Worm (Caenorhabditis elegans): ENCODE results near the gene ZK816.1.

The ZK816.1 gene

DNA sequence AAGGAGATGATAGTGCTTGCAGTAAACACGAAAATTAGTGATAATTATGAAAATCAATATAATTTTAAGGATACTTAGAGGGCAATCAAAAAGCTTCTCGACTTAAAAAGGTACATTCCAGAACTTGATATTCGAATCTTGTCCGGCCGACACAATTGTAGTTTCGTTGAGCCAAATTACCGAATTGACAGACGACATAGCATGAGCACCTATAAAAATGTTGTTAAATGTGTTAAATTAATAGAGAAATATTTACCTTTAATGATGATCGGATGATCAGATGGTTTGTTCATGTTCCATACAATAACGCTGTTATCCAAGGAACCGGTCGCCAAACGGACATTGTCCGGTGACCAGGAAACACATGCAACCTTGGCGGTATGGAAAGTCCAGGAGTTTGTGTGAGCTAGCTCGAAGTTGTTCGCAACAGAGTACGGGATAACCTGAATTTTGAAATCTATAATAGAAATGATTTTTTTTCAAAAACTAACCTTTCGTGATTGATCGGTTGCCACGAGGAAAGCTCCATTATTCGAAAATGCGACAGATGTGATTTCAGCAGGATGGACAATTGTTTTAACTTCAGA, 57.3 kb downstream of the ZK816.1 start (continued):
- TF ChIP-seq F22D6.2 (tag; optimal IDR thresholded peaks at IDR 0.05) (no peak), madf-8 (GFP tag; conservative IDR thresholded peaks at IDR 0.05) (no peak), nfyb-1 (GFP tag; IDR thresholded peaks at IDR 0.05) (peak; percentile 50; the same call in 1 of the 2 replicates), die-1 (tag; optimal IDR thresholded peaks at IDR 0.05) (no peak), D2030.7 (GFP tag; IDR thresholded peaks at IDR 0.05) (no peak), C06A6.2 (GFP tag; conservative IDR thresholded peaks at IDR 0.05) (0 out of 2 replicates have a peak, but pooled peaks have one; percentile 21), F39B2.1 (GFP tag; IDR thresholded peaks at IDR 0.05) (no peak), F52B5.7 (tag; optimal IDR thresholded peaks at IDR 0.05) (no peak), ama-1 (optimal IDR thresholded peaks at IDR 0.05) (no peak), ama-1 (GFP tag; optimal IDR thresholded peaks at IDR 0.05) (no peak), egl-44 (GFP tag; IDR thresholded peaks at IDR 0.05) (no peak), Y53G8AR.9 (GFP tag; conservative IDR thresholded peaks at IDR 0.05) (peak; percentile 92; the same call in 1 of the 2 replicates), ceh-58 (GFP tag; IDR thresholded peaks at IDR 0.05) (no peak), hsf-1 (GFP tag; IDR thresholded peaks at IDR 0.05) (0 out of 2 replicates have a peak, but pooled peaks have one; percentile 38), snpc-3.4 (tag; optimal IDR thresholded peaks at IDR 0.05) (no peak), attf-5 (GFP tag; optimal IDR thresholded peaks at IDR 0.05) (no peak), bed-2 (GFP tag; IDR thresholded peaks at IDR 0.05) (no peak), attf-3 (GFP tag; conservative IDR thresholded peaks at IDR 0.05) (no peak), T26A5.8 (tag; optimal IDR thresholded peaks at IDR 0.05) (no peak), hrde-1 (tag; optimal IDR thresholded peaks at IDR 0.05; ENCODE audit: borderline replicate concordance) (no peak), lag-1 (GFP tag; IDR thresholded peaks at IDR 0.05) (no peak), ZK185.1 (tag; optimal IDR thresholded peaks at IDR 0.05; ENCODE audit: poor library complexity, severe bottlenecking) (no peak), sdz-38 (tag; optimal IDR thresholded peaks at IDR 0.05) (no peak), him-1 (tag; optimal IDR thresholded peaks at IDR 0.05) (no peak), hlh-26 (GFP tag; conservative IDR thresholded peaks at IDR 0.05) (no peak), sptf-2 (GFP tag; optimal IDR thresholded peaks at IDR 0.05) (no peak), ceh-91 (GFP tag; IDR thresholded peaks at IDR 0.05) (no peak), lin-40 (tag; optimal IDR thresholded peaks at IDR 0.05) (no peak), nhr-120 (GFP tag; IDR thresholded peaks at IDR 0.05) (no peak), nhr-179 (tag; optimal IDR thresholded peaks at IDR 0.05) (no peak), unc-62 (GFP tag; optimal IDR thresholded peaks at IDR 0.05) (no peak), gei-17 (GFP tag; optimal IDR thresholded peaks at IDR 0.05) (peak; percentile 62), lsy-27 (tag; optimal IDR thresholded peaks at IDR 0.05; ENCODE audit: borderline replicate concordance, insufficient read depth) (no peak), C17E4.6 (GFP tag; IDR thresholded peaks at IDR 0.05) (no peak), madf-10 (tag; optimal IDR thresholded peaks at IDR 0.05) (peak; percentile 49), rpc-1 (optimal IDR thresholded peaks at IDR 0.05) (no peak), rpc-1 (tag; optimal IDR thresholded peaks at IDR 0.05) (no peak), nfya-1 (tag; optimal IDR thresholded peaks at IDR 0.05; ENCODE audit: borderline replicate concordance, insufficient read depth) (no peak), F55B11.4 (tag; optimal IDR thresholded peaks at IDR 0.05; ENCODE audit: borderline replicate concordance, insufficient read depth) (no peak), zim-3 (tag; optimal IDR thresholded peaks at IDR 0.05) (no peak), let-526 (GFP tag; IDR thresholded peaks at IDR 0.05) (no peak), zfh-2 (GFP tag; conservative IDR thresholded peaks at IDR 0.05) (no peak), ekl-4 (GFP tag; IDR thresholded peaks at IDR 0.05) (0 out of 2 replicates have a peak, but pooled peaks have one; percentile 25), ztf-6 (GFP tag; IDR thresholded peaks at IDR 0.05) (no peak), F57A8.1 (GFP tag; optimal IDR thresholded peaks at IDR 0.05) (no peak), tbp1 (GFP tag; optimal IDR thresholded peaks at IDR 0.05) (no peak), madf-3 (GFP tag; IDR thresholded peaks at IDR 0.05) (no peak; the same call in 1 of the 2 replicates), F49E8.2 (tag; optimal IDR thresholded peaks at IDR 0.05; ENCODE audit: insufficient read depth) (no peak), ztf-25 (GFP tag; IDR thresholded peaks at IDR 0.05) (no peak)
